Worm (Caenorhabditis elegans) whole organism, midembryonic: ENCODE results near the gene Y57G7A.6.

ENCODE experiments used
- cog-1 ChIP-seq: sonication (generic microtip); optimal IDR thresholded peaks from 2 replicates; lab custom pipeline; 2016; ENCODE audit warnings: missing genetic modification characterization, missing compliant biosample characterization
- klf-2 ChIP-seq: fragments of 200-800 bp; sonication (Bioruptor generic); conservative IDR thresholded peaks from 2 replicates; pipeline ENCODE4 v1.3.6; 2022; ENCODE audit warnings: missing genetic modification reagents, missing genetic modification characterization, missing compliant biosample characterization
- med-1 ChIP-seq: sonication (generic microtip); optimal IDR thresholded peaks from 2 replicates; lab custom pipeline; 2017; ENCODE audit warnings: missing genetic modification characterization, mild to moderate bottlenecking, missing compliant biosample characterization, antibody characterized with exemption, missing genetic modification reagents; ENCODE audit not compliant: insufficient read depth
- ref-1 ChIP-seq: fragments of 200-800 bp; sonication (Bioruptor generic); conservative IDR thresholded peaks from 2 replicates; pipeline ENCODE4 v1.3.6; 2022; ENCODE audit warnings: missing genetic modification reagents, missing genetic modification characterization, missing compliant biosample characterization
- ztf-29 ChIP-seq: fragments of 200-800 bp; sonication (Bioruptor generic); IDR thresholded peaks from 2 replicates; pipeline ENCODE4 v1.3.6; 2022; ENCODE audit warnings: missing genetic modification reagents, missing genetic modification characterization, missing compliant biosample characterization

ce11 chrII:1242475-1242874 is 42.9 kb downstream of the Y57G7A.6 start:
- TF ChIP-seq ztf-29 (GFP tag; lab: Robert Waterston, UW): no peak
- no peak for TF ChIP-seq med-1
- TF ChIP-seq ref-1: no peak
- no peak for TF ChIP-seq klf-2
- peak; percentile 28 for TF ChIP-seq cog-1 (tag; lab: Kevin White, UChicago)
